Worm (Caenorhabditis elegans): ENCODE measurements around the gene oef-1.

oef-1 gene

ce11 chrIV:7554351-7554750 is 6.1 kb downstream of the oef-1 start, which contains the start of gene F49E8.6:
Gene F49E8.6 (minus strand): TSS chrIV:7554667.
- TF ChIP-seq hmg-1.2 (GFP tag; IDR thresholded peaks at IDR 0.05) (peak; percentile 38; the same call in 1 of the 2 replicates), lin-54 (GFP tag; optimal IDR thresholded peaks at IDR 0.05) (no peak)

- TF ChIP-seq hmg-20 (GFP tag; IDR thresholded peaks at IDR 0.05): no peak
- TF ChIP-seq ceh-58 (GFP tag; IDR thresholded peaks at IDR 0.05): no peak
- no peak for TF ChIP-seq dox-1 (GFP tag; IDR thresholded peaks at IDR 0.05)
- TF ChIP-seq B0019.2 (GFP tag; conservative IDR thresholded peaks at IDR 0.05): no peak
- TF ChIP-seq egl-44 (GFP tag; IDR thresholded peaks at IDR 0.05): no peak
- no peak for TF ChIP-seq F23B12.7 (tag; optimal IDR thresholded peaks at IDR 0.05; ENCODE audit: insufficient read depth)
- no peak for TF ChIP-seq dpl-1 (GFP tag; optimal IDR thresholded peaks at IDR 0.05)
Observed at ce11 chrIV:7556265-7556866, 8.1 kb downstream of the oef-1 start, which contains the start of the genes F49E8.7, F49E8.8 and nprl-2. Gene F49E8.7 (minus strand): TSS chrIV:7556365. Gene F49E8.8 (plus strand): TSS chrIV:7556637. Gene nprl-2 (plus strand): TSS chrIV:7556816.

ce11 chrIV:7558653-7559052 is 10.4 kb downstream of the oef-1 start:
- TF ChIP-seq lin-54 (GFP tag; optimal IDR thresholded peaks at IDR 0.05) (peak; percentile 30), tbx-9 (tag; optimal IDR thresholded peaks at IDR 0.05; ENCODE audit: borderline replicate concordance) (no peak), ceh-79 (tag; optimal IDR thresholded peaks at IDR 0.05) (no peak), hsf-1 (GFP tag; IDR thresholded peaks at IDR 0.05) (peak; percentile 39; the same call in 1 of the 2 replicates), D2030.7 (GFP tag; IDR thresholded peaks at IDR 0.05) (no peak), nhr-120 (GFP tag; IDR thresholded peaks at IDR 0.05) (no peak), T07F8.4 (tag; optimal IDR thresholded peaks at IDR 0.05) (no peak), bed-2 (GFP tag; IDR thresholded peaks at IDR 0.05) (no peak), C17E4.6 (GFP tag; IDR thresholded peaks at IDR 0.05) (no peak), die-1 (tag; optimal IDR thresholded peaks at IDR 0.05) (no peak), aptf-3 (GFP tag; IDR thresholded peaks at IDR 0.05) (no peak), snpc-4 (GFP tag; optimal IDR thresholded peaks at IDR 0.05) (peak; percentile 32), snpc-4 (tag; optimal IDR thresholded peaks at IDR 0.05) (peak in 1 of 4 experiments; percentile 1), akir-1 (GFP tag; optimal IDR thresholded peaks at IDR 0.05) (no peak), lsl-1 (GFP tag; optimal IDR thresholded peaks at IDR 0.05) (no peak), bed-1 (GFP tag; IDR thresholded peaks at IDR 0.05) (no peak), F37B4.10 (GFP tag; IDR thresholded peaks at IDR 0.05) (no peak), lin-26 (GFP tag; IDR thresholded peaks at IDR 0.05) (no peak), ets-4 (GFP tag; optimal IDR thresholded peaks at IDR 0.05) (no peak), attf-5 (GFP tag; optimal IDR thresholded peaks at IDR 0.05) (no peak), dpl-1 (GFP tag; optimal IDR thresholded peaks at IDR 0.05) (no peak), F57C9.4 (tag; optimal IDR thresholded peaks at IDR 0.05) (no peak), ekl-4 (GFP tag; IDR thresholded peaks at IDR 0.05) (0 out of 2 replicates have a peak, but pooled peaks have one; percentile 26), F57A8.1 (GFP tag; optimal IDR thresholded peaks at IDR 0.05) (no peak), dpff-1 (tag; optimal IDR thresholded peaks at IDR 0.05) (no peak), egrh-3 (GFP tag; IDR thresholded peaks at IDR 0.05) (no peak), F22D6.2 (tag; optimal IDR thresholded peaks at IDR 0.05) (no peak), madf-8 (GFP tag; conservative IDR thresholded peaks at IDR 0.05) (no peak), C06A6.2 (GFP tag; conservative IDR thresholded peaks at IDR 0.05) (no peak), fkh-3 (tag; optimal IDR thresholded peaks at IDR 0.05) (no peak), madf-3 (GFP tag; IDR thresholded peaks at IDR 0.05) (0 out of 2 replicates have a peak, but pooled peaks have one; percentile 5), snpc-1.1 (tag; optimal IDR thresholded peaks at IDR 0.05; ENCODE audit: insufficient read depth) (no peak), mes-4 (tag; optimal IDR thresholded peaks at IDR 0.05) (peak; percentile 27), ama-1 (optimal IDR thresholded peaks at IDR 0.05) (no peak), ama-1 (GFP tag; optimal IDR thresholded peaks at IDR 0.05) (peak in 1 of 2 experiments; percentile 22), ztf-25 (GFP tag; IDR thresholded peaks at IDR 0.05) (0 out of 2 replicates have a peak, but pooled peaks have one; percentile 32), unc-130 (GFP tag; optimal IDR thresholded peaks at IDR 0.05) (no peak), ztf-28 (GFP tag; IDR thresholded peaks at IDR 0.05) (no peak)

All from whole organism, young adult.